Worm (Caenorhabditis elegans) whole organism, L4/young adult: ENCODE data around the gene Y116A8C.29.

ENCODE experiments used
- W03F9.2 ChIP-seq: fragments of 150-350 bp; optimal IDR thresholded peaks from 2 replicates; lab custom pipeline; 2014; ENCODE audit warnings: missing biosample characterization, missing genetic modification characterization
- him-1 ChIP-seq: sonication (generic microtip); optimal IDR thresholded peaks from 2 replicates; lab custom pipeline; 2016; ENCODE audit warnings: missing genotype, missing genetic modification reagents, missing genetic modification characterization, missing compliant biosample characterization

DNA sequence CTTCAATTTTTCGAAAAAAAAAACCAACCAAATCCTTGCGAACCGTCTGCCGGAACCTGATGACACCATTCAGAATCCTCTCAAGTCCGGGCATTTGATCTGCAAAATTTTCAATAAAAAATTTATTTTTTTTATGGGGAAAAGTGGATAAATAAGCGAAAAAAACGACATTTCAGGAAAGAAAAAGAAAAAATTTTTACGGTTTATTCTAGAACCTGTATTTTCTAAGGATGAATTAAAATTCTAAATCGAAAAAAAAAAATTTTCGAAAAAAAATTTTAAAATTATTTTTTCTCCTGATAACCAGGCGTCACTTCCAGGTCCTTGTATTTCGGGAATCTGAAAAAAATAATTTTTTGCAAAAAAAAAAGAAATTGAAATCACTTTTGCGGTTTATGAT, 6.3 kb downstream of the Y116A8C.29 start, which contains the start of gene bca-2:
- TF ChIP-seq him-1 (tag; lab: Kevin White, UChicago) (no peak), W03F9.2 (tag; lab: Kevin White, UChicago) (no peak)
